Fruit fly (Drosophila melanogaster) whole organism, embryonic: Measurements from ENCODE around the gene Cyp6a18.

Experiments used
- CG6175 ChIP-seq: fragments of 200-800 bp; sonication (Bioruptor generic); IDR thresholded peaks from 3 replicates; pipeline ENCODE4 v1.3.6; 2022; ENCODE audit warnings: missing biosample characterization, missing genetic modification characterization
- cad ChIP-seq: fragments of >200 bp; optimal IDR thresholded peaks from 2 replicates; lab custom pipeline; 2017; ENCODE audit warnings: missing biosample characterization, missing genetic modification characterization

DNA sequence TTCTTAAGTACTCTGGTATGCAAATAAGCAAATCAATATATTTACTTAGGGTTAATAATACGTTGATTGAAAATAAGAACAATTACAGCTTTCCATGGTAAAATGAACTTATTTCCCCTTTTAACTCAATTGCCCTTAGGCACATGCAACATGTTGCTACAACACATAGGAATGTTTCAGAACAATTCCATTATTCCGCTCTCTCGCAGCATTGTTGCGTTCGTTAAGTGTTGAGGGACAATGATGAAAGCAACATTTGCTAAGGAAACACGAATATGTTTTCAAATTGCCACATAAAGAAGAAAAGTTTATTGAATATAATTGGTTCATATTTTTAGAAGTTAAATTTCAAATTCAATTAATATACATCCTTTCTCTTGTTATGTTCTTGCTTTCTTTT, 40.1 kb upstream of the Cyp6a18 start:
- TF ChIP-seq cad (GFP tag; lab: Kevin White, UChicago) (no peak), CG6175 (GFP tag; lab: Robert Waterston, UW) (no peak)
